Fruit fly (Drosophila melanogaster): ENCODE results near the gene ACXD.

The ACXD gene

DNA sequence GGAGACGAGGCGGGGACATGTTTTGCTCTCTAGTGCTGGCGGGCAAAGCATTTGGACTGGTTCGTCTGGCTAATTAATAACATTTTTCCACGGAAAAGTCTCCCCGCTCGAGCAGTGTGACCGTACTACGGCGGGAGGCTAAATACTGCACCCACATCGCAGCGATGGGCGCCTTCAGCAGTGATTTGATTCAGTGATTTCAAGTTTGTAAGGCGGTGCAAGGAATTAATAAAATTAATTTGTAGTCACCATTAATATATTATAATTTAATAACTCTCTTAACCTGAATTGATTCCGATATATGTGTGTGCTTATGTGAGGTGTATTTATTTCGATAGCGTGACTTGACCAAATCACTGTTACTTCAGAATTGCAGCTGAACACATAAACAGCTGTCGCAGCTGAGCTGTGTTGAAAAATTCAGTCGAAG, 25.1 kb downstream of the ACXD start, which contains the start of the genes oxt and CG13807 (continued):
- TF ChIP-seq CG31365 (tag; optimal IDR thresholded peaks at IDR 0.05) (peak; percentile 36), Lpt (GFP tag; optimal IDR thresholded peaks at IDR 0.05) (no peak), Neu2 (GFP tag; optimal IDR thresholded peaks at IDR 0.05; ENCODE audit: borderline replicate concordance) (no peak), Eip74EF (GFP tag; optimal IDR thresholded peaks at IDR 0.05) (peak in 1 of 2 experiments; percentile 74), B-H2 (GFP tag; optimal IDR thresholded peaks at IDR 0.05) (peak; percentile 90), hbn (GFP tag; IDR thresholded peaks at IDR 0.05; ENCODE audit: partially characterized antibody) (no peak), CG4820 (GFP tag; optimal IDR thresholded peaks at IDR 0.05) (peak; percentile 82), CG10565 (GFP tag; optimal IDR thresholded peaks at IDR 0.05) (no peak), CG13894 (tag; optimal IDR thresholded peaks at IDR 0.05) (peak; percentile 77), grau (tag; optimal IDR thresholded peaks at IDR 0.05) (peak; percentile 89), ase (GFP tag; IDR thresholded peaks at IDR 0.05) (peak; percentile 92), gem (tag; optimal IDR thresholded peaks at IDR 0.05) (peak; percentile 93), CG18011 (GFP tag; optimal IDR thresholded peaks at IDR 0.05) (peak; percentile 82), Dek (tag; optimal IDR thresholded peaks at IDR 0.05) (peak; percentile 85), CG6254 (GFP tag; optimal IDR thresholded peaks at IDR 0.05) (peak; percentile 73), Nf-YC (tag; optimal IDR thresholded peaks at IDR 0.05) (peak; percentile 79), CG9437 (GFP tag; optimal IDR thresholded peaks at IDR 0.05) (peak; percentile 73), Hand (GFP tag; optimal IDR thresholded peaks at IDR 0.05) (peak; percentile 62), CG7357 (GFP tag; IDR thresholded peaks at IDR 0.05) (peak; percentile 75), CG12299 (tag; optimal IDR thresholded peaks at IDR 0.05) (peak; percentile 82), NfI (GFP tag; optimal IDR thresholded peaks at IDR 0.05) (peak; percentile 92), phol (tag; optimal IDR thresholded peaks at IDR 0.05) (peak; percentile 92), Abd-B (GFP tag; optimal IDR thresholded peaks at IDR 0.05) (peak; percentile 88), Optix (GFP tag; IDR thresholded peaks at IDR 0.05) (peak; percentile 75), hth (optimal IDR thresholded peaks at IDR 0.05) (no peak), CG33213 (GFP tag; optimal IDR thresholded peaks at IDR 0.05) (peak; percentile 73), CG7963 (GFP tag; IDR thresholded peaks at IDR 0.05; ENCODE audit: partially characterized antibody) (no peak), trh (GFP tag; optimal IDR thresholded peaks at IDR 0.05) (peak; percentile 76), Sox100B (GFP tag; optimal IDR thresholded peaks at IDR 0.05) (no peak), CG1603 (tag; optimal IDR thresholded peaks at IDR 0.05) (peak; percentile 89), CG6175 (GFP tag; IDR thresholded peaks at IDR 0.05) (peak; percentile 81), Myb (GFP tag; optimal IDR thresholded peaks at IDR 0.05) (peak; percentile 1), wek (GFP tag; optimal IDR thresholded peaks at IDR 0.05) (peak; percentile 61), rib (GFP tag; IDR thresholded peaks at IDR 0.05) (peak; percentile 76; the same call in 1 of the 2 replicates), CG11696 (GFP tag; IDR thresholded peaks at IDR 0.05) (peak; percentile 59), Nf-YB (GFP tag; optimal IDR thresholded peaks at IDR 0.05) (peak; percentile 66), CG17568 (GFP tag; optimal IDR thresholded peaks at IDR 0.05) (no peak), CG15011 (GFP tag; optimal IDR thresholded peaks at IDR 0.05) (no peak), CG14441 (GFP tag; IDR thresholded peaks at IDR 0.05) (peak; percentile 92), Ets65A (GFP tag) (no peak), lbe (GFP tag; optimal IDR thresholded peaks at IDR 0.05) (no peak), ac (GFP tag; optimal IDR thresholded peaks at IDR 0.05) (peak; percentile 62), CG3838 (GFP tag; optimal IDR thresholded peaks at IDR 0.05) (no peak), CG13287 (GFP tag; IDR thresholded peaks at IDR 0.05; ENCODE audit: partially characterized antibody) (peak; percentile 62), Med (GFP tag) (peak; percentile 89), vnd (GFP tag; IDR thresholded peaks at IDR 0.05; ENCODE audit: partially characterized antibody) (no peak), odd (GFP tag; optimal IDR thresholded peaks at IDR 0.05) (no peak), CG11456 (GFP tag; IDR thresholded peaks at IDR 0.05) (peak; percentile 92), Hr78 (GFP tag; optimal IDR thresholded peaks at IDR 0.05) (peak in 1 of 2 experiments; percentile 21), gsb-n (tag; optimal IDR thresholded peaks at IDR 0.05) (peak; percentile 81)
